Fruit fly (Drosophila melanogaster) S2 (cell line): ENCODE data around the gene CG13138.
A peak's percentile ranks its signal among the peaks of the same experiment; 100 is the strongest.

Experiments
- CG8478 ChIP-seq: fragments of >200 bp; optimal IDR thresholded peaks from 2 replicates; lab custom pipeline; 2018
- CTCF ChIP-seq, 2 experiments: fragments of >200 bp; optimal IDR thresholded peaks; 2 replicates each; lab custom pipeline; 2018

CG13138 gene

dm6 chr2L:10322176-10322575 lies 20.4 kb upstream of the CG13138 start, which contains the start of gene CG4995:
TSS of gene CG4995 (plus strand) at chr2L:10322476.
- TF ChIP-seq CG8478 (no peak), CTCF (optimal IDR thresholded peaks at IDR 0.05; lab: Kevin White, UChicago) (no peak)

DNA sequence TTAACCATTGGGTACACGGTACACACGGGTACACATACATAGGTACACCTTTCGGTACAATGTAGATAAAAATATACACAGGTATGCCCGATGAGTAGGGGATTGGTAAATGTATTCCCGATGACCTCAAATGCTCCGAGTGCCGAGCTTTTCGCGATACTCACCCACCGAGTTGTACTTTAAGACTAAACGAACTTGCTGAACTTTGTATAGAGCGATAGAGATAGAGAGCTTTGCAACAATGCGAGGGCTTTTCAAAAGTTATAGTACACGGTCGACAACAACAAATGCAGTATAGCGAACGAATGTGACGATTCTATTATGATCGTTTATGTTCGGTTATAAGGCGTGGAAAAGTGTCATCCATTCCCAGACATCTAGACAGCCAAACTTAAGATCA lies 19.8 kb upstream of the CG13138 start:
- TF ChIP-seq CTCF (optimal IDR thresholded peaks at IDR 0.05; lab: Kevin White, UChicago), result no peak
- no peak for TF ChIP-seq CG8478

DNA sequence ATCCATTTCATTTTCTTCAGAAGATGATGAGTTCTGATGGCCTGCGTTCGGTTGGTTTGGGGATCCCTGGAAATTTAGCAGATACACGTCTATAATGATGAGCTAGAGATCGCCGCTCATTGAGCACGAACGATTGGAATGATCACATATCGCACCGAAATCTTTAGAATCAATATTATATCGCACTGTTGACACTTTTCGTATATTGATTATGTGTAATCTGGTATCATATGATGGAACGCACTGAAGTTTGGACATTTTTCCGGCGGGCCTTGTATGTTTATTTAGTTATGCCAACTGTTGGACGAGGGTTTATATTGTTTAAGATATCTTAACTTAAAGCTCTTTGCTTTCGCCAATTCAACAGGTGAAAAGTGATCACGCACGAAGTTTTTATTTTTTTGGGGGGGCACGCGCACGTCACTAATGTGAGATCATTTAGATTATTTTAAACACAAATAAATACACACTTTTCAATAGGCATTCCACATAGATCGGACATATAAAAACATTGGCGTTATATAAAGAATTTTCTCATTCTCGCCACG lies 19.3 kb upstream of the CG13138 start:
- no peak for TF ChIP-seq CTCF (optimal IDR thresholded peaks at IDR 0.05; lab: Kevin White, UChicago)
- TF ChIP-seq CG8478, result no peak

dm6 chr2L:10320174-10320775 lies 18.5 kb upstream of the CG13138 start:
- TF ChIP-seq CG8478 (no peak), CTCF (optimal IDR thresholded peaks at IDR 0.05; lab: Kevin White, UChicago) (no peak)

- TF ChIP-seq CG8478, result no peak
- TF ChIP-seq CTCF (optimal IDR thresholded peaks at IDR 0.05; lab: Kevin White, UChicago), result no peak
Observed at dm6 chr2L:10315888-10316287, 14.1 kb upstream of the CG13138 start.

- TF ChIP-seq CTCF (optimal IDR thresholded peaks at IDR 0.05; lab: Kevin White, UChicago) (no peak), CG8478 (no peak)
Observed at dm6 chr2L:10314327-10315210, 12.8 kb upstream of the CG13138 start, which contains the start of the genes Usp14 and CG4972. TSS of gene Usp14 (minus strand) at chr2L:10314396. TSS of gene CG4972 (plus strand) at chr2L:10314792.

dm6 chr2L:10311822-10312221 lies 10.0 kb upstream of the CG13138 start:
- peak in 1 of 2 experiments; percentile 6 for TF ChIP-seq CTCF (optimal IDR thresholded peaks at IDR 0.05; lab: Kevin White, UChicago)
- TF ChIP-seq CG8478, result no peak

DNA sequence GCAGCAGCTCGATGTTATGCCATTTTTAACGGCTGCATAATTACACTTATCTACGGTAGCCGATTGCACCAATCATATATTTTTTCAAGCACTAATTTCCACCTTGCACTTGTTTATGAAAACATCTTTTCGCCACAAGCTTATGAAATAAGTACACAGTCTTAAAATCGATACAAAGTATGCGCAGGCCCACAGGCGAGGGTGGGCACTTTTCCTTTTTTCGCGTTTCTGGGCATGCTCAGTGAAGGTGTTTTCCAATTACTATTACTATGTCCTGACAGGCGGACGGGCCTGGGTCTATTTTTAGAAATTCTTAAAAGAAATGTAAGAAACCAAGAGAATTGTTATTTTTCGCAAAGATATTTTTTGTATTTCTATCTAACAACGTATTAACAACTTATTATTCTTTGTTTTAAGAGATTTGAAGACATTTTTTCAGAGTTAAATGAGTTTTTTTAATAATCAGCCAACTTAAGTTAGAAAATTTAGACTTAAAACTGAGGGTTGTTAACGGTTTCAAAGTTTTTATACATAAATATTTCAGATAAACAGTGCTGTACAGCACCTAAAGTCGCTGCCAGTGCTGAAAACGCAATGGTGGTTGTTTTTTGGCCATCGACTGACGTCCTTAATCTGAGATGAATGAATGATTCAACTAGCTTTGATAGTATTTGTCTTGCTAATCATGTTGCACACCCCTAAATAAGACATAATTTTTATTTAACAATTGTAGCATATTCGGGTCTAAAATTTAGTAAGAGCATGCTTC lies 9.0 kb upstream of the CG13138 start, which contains the start of gene Cdk5alpha:
Gene Cdk5alpha (minus strand): TSS at position 343 of the 769 bp plus-strand sequence.
- TF ChIP-seq CTCF (optimal IDR thresholded peaks at IDR 0.05; lab: Kevin White, UChicago), result no peak
- no peak for TF ChIP-seq CG8478

DNA sequence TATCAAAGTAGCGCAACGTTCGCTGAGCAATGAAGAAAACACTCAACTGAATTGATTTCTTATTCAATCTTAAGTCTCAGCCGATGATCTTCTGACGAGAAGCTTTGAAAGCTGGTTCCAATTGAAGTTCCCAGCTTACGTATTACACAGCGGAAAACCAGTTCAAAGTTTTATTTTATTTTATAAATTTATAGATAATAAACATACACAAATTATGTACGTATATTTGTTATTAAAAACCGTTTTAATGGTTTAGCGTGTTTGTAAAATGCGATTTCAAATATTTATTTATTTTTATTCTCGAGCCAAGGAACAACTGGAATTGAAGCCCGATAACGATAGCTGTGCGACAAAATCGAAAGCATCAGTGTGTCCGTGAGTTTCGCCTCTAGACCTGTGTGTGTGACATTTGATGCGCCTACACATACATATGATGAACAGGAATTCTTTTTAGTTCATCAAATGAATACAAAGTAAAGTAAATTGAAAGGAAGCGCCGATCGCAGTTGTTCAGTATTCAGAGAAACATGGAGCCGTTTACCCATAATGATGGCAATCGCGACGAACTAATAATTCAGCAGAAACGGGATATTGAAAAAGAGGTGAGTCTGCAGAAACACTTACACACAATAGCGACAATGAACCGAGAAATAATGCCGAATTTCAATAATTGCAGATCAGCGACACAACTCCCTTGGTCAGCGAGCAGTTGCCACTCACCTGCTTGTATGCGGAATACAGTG lies 4.9 kb upstream of the CG13138 start, which contains the start of the genes CG5390 and CG4968:
Gene CG5390 (minus strand): TSS at position 77 of the 743 bp plus-strand sequence.
Gene CG4968 (plus strand): TSS at position 405 of the 743 bp plus-strand sequence.
- no peak for TF ChIP-seq CG8478
- no peak for TF ChIP-seq CTCF (optimal IDR thresholded peaks at IDR 0.05; lab: Kevin White, UChicago)

DNA sequence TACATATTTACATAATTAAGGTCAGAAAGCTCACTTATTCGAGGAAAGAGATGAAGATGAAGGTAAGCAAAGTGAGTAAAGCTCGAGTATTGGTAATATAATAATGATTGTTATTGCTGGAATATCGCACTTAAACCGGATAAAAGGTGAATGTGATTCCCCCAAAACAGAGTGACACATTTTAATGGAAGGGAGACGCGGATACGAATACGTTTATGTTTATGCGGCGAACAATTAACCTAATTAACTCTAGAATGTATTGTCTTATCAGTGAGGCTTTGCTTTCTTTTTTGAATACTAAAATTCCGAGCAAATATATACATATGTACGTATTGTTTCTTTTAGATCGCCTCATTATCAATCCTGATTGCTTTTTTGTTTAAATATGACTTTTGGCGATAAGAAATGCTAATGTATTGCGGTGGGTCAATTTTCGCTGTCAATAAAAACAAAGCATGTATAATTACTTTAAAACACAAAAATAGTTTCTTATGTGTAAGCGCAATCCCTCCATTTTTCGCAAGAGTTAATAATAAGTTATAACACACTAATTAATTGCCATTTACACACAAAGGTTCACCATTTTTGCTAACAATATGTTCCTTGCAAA lies 3.8 kb upstream of the CG13138 start:
- TF ChIP-seq CTCF (optimal IDR thresholded peaks at IDR 0.05; lab: Kevin White, UChicago) (no peak), CG8478 (no peak)

dm6 chr2L:10303786-10304185 lies 2.0 kb upstream of the CG13138 start, which contains the start of gene nmd:
TSS of gene nmd (minus strand) at chr2L:10303947.
- no peak for TF ChIP-seq CG8478
- TF ChIP-seq CTCF (optimal IDR thresholded peaks at IDR 0.05; lab: Kevin White, UChicago), result peak in 1 of 2 experiments; percentile 48

DNA sequence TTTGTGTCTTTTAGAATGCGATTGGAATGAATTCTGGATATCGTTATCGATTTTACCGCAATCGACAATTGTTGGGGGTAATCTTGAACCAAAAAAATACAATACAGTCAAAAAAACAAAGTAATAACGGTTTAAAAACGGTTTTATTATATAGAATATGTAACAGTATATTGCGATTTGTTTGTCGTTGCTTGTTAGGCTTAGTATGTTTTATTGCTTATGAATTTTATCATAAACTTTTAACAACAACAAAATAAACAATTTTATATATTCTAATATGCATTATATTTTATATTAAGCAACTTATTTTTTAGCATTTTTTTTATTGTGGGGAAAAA lies 2.0 kb downstream of the CG13138 start, which contains the start of gene CYLD:
Gene CYLD (minus strand): TSS at position 38 of the 338 bp plus-strand sequence.
- TF ChIP-seq CTCF (optimal IDR thresholded peaks at IDR 0.05; lab: Kevin White, UChicago) (no peak), CG8478 (no peak)

dm6 chr2L:10299077-10299809 lies 2.6 kb downstream of the CG13138 start:
- TF ChIP-seq CTCF (optimal IDR thresholded peaks at IDR 0.05; lab: Kevin White, UChicago), result no peak
- TF ChIP-seq CG8478, result no peak
